Worm (Caenorhabditis elegans): ENCODE data around the gene rnh-1.2.
"Not testable (repeated sequence)": the region's sequence is repeated elsewhere in the genome, so short reads cannot be mapped to it uniquely, and the experiment has no call there.

The rnh-1.2 gene

ce11 chrII:9866378-9866777 lies 24.5 kb upstream of the rnh-1.2 start, which contains the start of gene chil-1:
Gene chil-1 (minus strand): TSS chrII:9866478.
- TF ChIP-seq elt-1 (tag; optimal IDR thresholded peaks at IDR 0.05); lsy-2 (tag; optimal IDR thresholded peaks at IDR 0.05); Y55F3AM.14 (GFP tag; optimal IDR thresholded peaks at IDR 0.05): not testable (repeated sequence)

- TF ChIP-seq lsy-2 (tag; optimal IDR thresholded peaks at IDR 0.05), result no peak
- no peak for TF ChIP-seq nhr-23 (tag; optimal IDR thresholded peaks at IDR 0.05)
- no peak for TF ChIP-seq nhr-10 (tag; optimal IDR thresholded peaks at IDR 0.05)
- no peak for TF ChIP-seq unc-39 (tag; optimal IDR thresholded peaks at IDR 0.05)
- TF ChIP-seq ceh-82 (tag; optimal IDR thresholded peaks at IDR 0.05), result no peak
Measured at ce11 chrII:9862147-9862546, 20.3 kb upstream of the rnh-1.2 start, which contains the start of gene C08H9.18. Gene C08H9.18 (minus strand): TSS chrII:9862247.

DNA sequence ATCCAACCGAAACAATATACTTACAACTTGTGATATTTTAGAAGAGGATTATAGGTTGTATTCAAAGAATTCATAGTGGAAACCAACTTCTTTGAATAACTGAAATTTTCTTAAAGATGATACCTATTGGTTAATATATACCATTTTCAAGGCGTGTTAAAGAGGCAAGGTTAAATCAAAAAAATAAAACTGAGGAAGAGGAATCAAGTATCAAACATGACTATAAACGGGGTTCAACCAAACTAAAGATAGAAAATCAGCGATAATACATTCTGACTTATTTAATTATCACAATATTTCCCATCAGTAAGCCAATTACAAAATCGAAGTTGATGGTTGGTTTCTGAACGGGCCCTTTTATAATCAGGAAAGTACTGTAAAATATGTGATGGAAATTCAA lies 19.6 kb upstream of the rnh-1.2 start, which contains the start of gene chil-3:
TSS of gene chil-3 (minus strand) at position 101 of the 400 bp plus-strand sequence.
- TF ChIP-seq unc-55 (GFP tag; optimal IDR thresholded peaks at IDR 0.05) (no peak), ztf-1 (GFP tag; conservative IDR thresholded peaks at IDR 0.05) (no peak), blmp-1 (tag; optimal IDR thresholded peaks at IDR 0.05; ENCODE audit: insufficient read depth) (no peak), peb-1 (tag; optimal IDR thresholded peaks at IDR 0.05) (no peak), dmd-4 (tag; optimal IDR thresholded peaks at IDR 0.05) (no peak), nhr-10 (tag; optimal IDR thresholded peaks at IDR 0.05) (no peak), alr-1 (tag; optimal IDR thresholded peaks at IDR 0.05) (no peak), lin-39 (tag; optimal IDR thresholded peaks at IDR 0.05) (no peak), lin-11 (tag; optimal IDR thresholded peaks at IDR 0.05) (no peak)

ce11 chrII:9859575-9859974 lies 17.7 kb upstream of the rnh-1.2 start, which contains the start of gene chil-5:
Gene chil-5 (minus strand): TSS chrII:9859675.
- TF ChIP-seq egl-27 (tag; optimal IDR thresholded peaks at IDR 0.05), result no peak
- TF ChIP-seq nhr-237 (tag; optimal IDR thresholded peaks at IDR 0.05), result no peak
- no peak for TF ChIP-seq C34F6.9 (tag; optimal IDR thresholded peaks at IDR 0.05)
- no peak for TF ChIP-seq lsy-2 (tag; optimal IDR thresholded peaks at IDR 0.05)
- no peak for TF ChIP-seq nhr-12 (tag; optimal IDR thresholded peaks at IDR 0.05)
- TF ChIP-seq mbf-1 (tag; optimal IDR thresholded peaks at IDR 0.05), result no peak
- TF ChIP-seq blmp-1 (tag; optimal IDR thresholded peaks at IDR 0.05; ENCODE audit: insufficient read depth), result no peak
- TF ChIP-seq ztf-4 (tag; optimal IDR thresholded peaks at IDR 0.05), result no peak
- no peak for TF ChIP-seq snpc-4 (tag; optimal IDR thresholded peaks at IDR 0.05)

- TF ChIP-seq elt-3 (tag; optimal IDR thresholded peaks at IDR 0.05), result no peak
- TF ChIP-seq ZK546.5 (tag; optimal IDR thresholded peaks at IDR 0.05), result no peak
- TF ChIP-seq lsy-2 (tag; optimal IDR thresholded peaks at IDR 0.05), result no peak
- no peak for TF ChIP-seq lin-39 (tag; optimal IDR thresholded peaks at IDR 0.05)
Measured at ce11 chrII:9857791-9858190, 16.0 kb upstream of the rnh-1.2 start, which contains the start of gene chil-6. Gene chil-6 (minus strand): TSS chrII:9857891.

- TF ChIP-seq nhr-11 (tag; optimal IDR thresholded peaks at IDR 0.05), result no peak
- no peak for TF ChIP-seq mbf-1 (tag; optimal IDR thresholded peaks at IDR 0.05)
- TF ChIP-seq C34F6.9 (tag; optimal IDR thresholded peaks at IDR 0.05), result no peak
- no peak for TF ChIP-seq ztf-1 (GFP tag; conservative IDR thresholded peaks at IDR 0.05)
- TF ChIP-seq lin-39 (tag; optimal IDR thresholded peaks at IDR 0.05), result no peak
- no peak for TF ChIP-seq nhr-77 (tag; optimal IDR thresholded peaks at IDR 0.05)
- TF ChIP-seq lsy-2 (tag; optimal IDR thresholded peaks at IDR 0.05), result no peak
Measured at ce11 chrII:9855620-9856019, 13.8 kb upstream of the rnh-1.2 start, which contains the start of gene chil-4. Gene chil-4 (minus strand): TSS chrII:9855720.

ce11 chrII:9850945-9851344 lies 9.1 kb upstream of the rnh-1.2 start, which contains the start of gene ZK938.10:
Gene ZK938.10 (minus strand): TSS chrII:9851045.
- TF ChIP-seq nhr-6 (tag; optimal IDR thresholded peaks at IDR 0.05), result no peak
- TF ChIP-seq nhr-11 (tag; optimal IDR thresholded peaks at IDR 0.05), result no peak
- TF ChIP-seq mab-5 (tag; optimal IDR thresholded peaks at IDR 0.05), result no peak
- TF ChIP-seq snpc-4 (tag; optimal IDR thresholded peaks at IDR 0.05), result no peak
- no peak for TF ChIP-seq ceh-16 (tag; optimal IDR thresholded peaks at IDR 0.05)
- no peak for TF ChIP-seq blmp-1 (tag; optimal IDR thresholded peaks at IDR 0.05; ENCODE audit: insufficient read depth)
- no peak for TF ChIP-seq mdl-1 (tag; optimal IDR thresholded peaks at IDR 0.05)
- no peak for TF ChIP-seq Y55F3AM.14 (GFP tag; optimal IDR thresholded peaks at IDR 0.05)
- TF ChIP-seq nhr-77 (tag; optimal IDR thresholded peaks at IDR 0.05), result no peak
- TF ChIP-seq alr-1 (tag; optimal IDR thresholded peaks at IDR 0.05), result no peak
- no peak for TF ChIP-seq unc-55 (GFP tag; optimal IDR thresholded peaks at IDR 0.05)
